Fruit fly (Drosophila melanogaster) S2 (cell line): ENCODE data around the gene CG44044.

Experiments
- CG8478 ChIP-seq: fragments of >200 bp; optimal IDR thresholded peaks from 2 replicates; lab custom pipeline; 2018
- CTCF ChIP-seq, 2 experiments: fragments of >200 bp; optimal IDR thresholded peaks; 2 replicates each; lab custom pipeline; 2018

DNA sequence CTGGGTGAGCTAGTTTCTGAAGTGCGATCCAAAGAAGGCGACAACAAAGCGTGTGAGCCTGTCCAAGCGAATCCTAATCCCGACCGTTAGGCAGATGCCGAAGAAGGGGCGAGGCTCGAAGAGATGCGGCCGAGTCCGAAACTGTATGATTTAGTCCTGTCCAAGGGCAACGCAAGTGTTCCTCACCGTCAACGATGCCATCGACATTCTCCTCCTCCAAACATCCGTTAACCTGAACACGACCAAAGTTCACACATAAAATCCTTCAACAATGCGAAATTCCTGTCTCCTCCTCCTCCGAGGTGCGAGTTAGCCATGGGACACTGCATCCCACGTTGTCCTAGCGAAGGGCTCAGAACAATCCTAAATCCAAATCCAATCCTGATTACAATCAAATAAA is 17.8 kb downstream of the CG44044 start, which contains the start of gene Sulf1:
- TF ChIP-seq CTCF (optimal IDR thresholded peaks at IDR 0.05; lab: Kevin White, UChicago) (no peak), CG8478 (lab: Kevin White, UChicago) (no peak)
